Worm (Caenorhabditis elegans) whole organism, early embryonic: ENCODE measurements around the gene rha-2.

Source experiments
- B0310.2 ChIP-seq: sonication (generic microtip); optimal IDR thresholded peaks from 2 replicates; lab custom pipeline; 2016; ENCODE audit warnings: mild to moderate bottlenecking, missing genetic modification characterization, missing compliant biosample characterization
- pes-1 ChIP-seq: fragments of 200-800 bp; sonication (Bioruptor generic); IDR thresholded peaks from 2 replicates; pipeline ENCODE4 v1.3.6; 2022; ENCODE audit warnings: missing genetic modification reagents, missing genetic modification characterization, missing compliant biosample characterization
- tbx-11 ChIP-seq: fragments of 200-800 bp; sonication (Bioruptor generic); IDR thresholded peaks from 2 replicates; pipeline ENCODE4 v1.3.6; 2022; ENCODE audit warnings: missing genetic modification characterization, missing compliant biosample characterization

- TF ChIP-seq tbx-11 (GFP tag; lab: Robert Waterston, UW): no peak
- TF ChIP-seq B0310.2 (tag; lab: Kevin White, UChicago): no peak
- no peak for TF ChIP-seq pes-1 (GFP tag; lab: Robert Waterston, UW)
These were observed 50.0 kb downstream of the rha-2 start for ce11 chrIII:8564372-8564771.
